Fruit fly (Drosophila melanogaster) whole organism, embryonic: ENCODE data around the gene CG13457.

Experiments used
- Blimp-1 ChIP-seq: fragments of 200-800 bp; sonication (Bioruptor generic); optimal IDR thresholded peaks from 3 replicates; lab custom pipeline; 2018; ENCODE audit warnings: missing biosample characterization, missing genetic modification characterization, mild to moderate bottlenecking, moderate library complexity, missing genetic modification reagents
- CG10147 ChIP-seq: fragments of 200-800 bp; sonication (Bioruptor generic); optimal IDR thresholded peaks from 2 replicates; lab custom pipeline; 2019; ENCODE audit warnings: missing biosample characterization, mild to moderate bottlenecking, missing genetic modification characterization, moderate library complexity
- CG15479 ChIP-seq: fragments of 200-800 bp; sonication (Bioruptor generic); optimal IDR thresholded peaks from 3 replicates; lab custom pipeline; 2019; ENCODE audit warnings: missing biosample characterization, mild to moderate bottlenecking, missing genetic modification characterization, moderate library complexity
- CG17612 ChIP-seq: fragments of 200-800 bp; sonication (Bioruptor generic); IDR thresholded peaks from 2 replicates; pipeline ENCODE4 v1.3.6; 2022; ENCODE audit warnings: missing biosample characterization, missing genetic modification characterization
- CG18764 ChIP-seq: fragments of 200-800 bp; sonication (Bioruptor generic); optimal IDR thresholded peaks from 3 replicates; lab custom pipeline; 2016; ENCODE audit warnings: missing biosample characterization, missing genetic modification characterization
- CG2199 ChIP-seq: fragments of 200-800 bp; sonication (Bioruptor generic); IDR thresholded peaks from 3 replicates; pipeline ENCODE4 v1.3.6; 2022; ENCODE audit warnings: missing biosample characterization, missing genetic modification characterization
- CG2202 ChIP-seq: fragments of 200-800 bp; sonication (Bioruptor generic); optimal IDR thresholded peaks from 2 replicates; lab custom pipeline; 2018; ENCODE audit warnings: missing biosample characterization, mild to moderate bottlenecking, missing genetic modification characterization
- CG31388 ChIP-seq: fragments of 200-800 bp; sonication (Bioruptor generic); optimal IDR thresholded peaks from 2 replicates; lab custom pipeline; 2016; ENCODE audit warnings: missing biosample characterization, missing genetic modification characterization
- CG3163 ChIP-seq: fragments of 200-800 bp; sonication (Bioruptor generic); optimal IDR thresholded peaks from 3 replicates; lab custom pipeline; 2016; ENCODE audit warnings: missing biosample characterization, missing genetic modification characterization
- CG4424 ChIP-seq: fragments of 200-800 bp; sonication (Bioruptor generic); optimal IDR thresholded peaks from 3 replicates; lab custom pipeline; 2016; ENCODE audit warnings: missing biosample characterization, missing genetic modification characterization
- CG4730 ChIP-seq: fragments of 200-800 bp; sonication (Bioruptor generic); IDR thresholded peaks from 2 replicates; pipeline ENCODE4 v1.3.6; 2022; ENCODE audit warnings: missing biosample characterization, missing genetic modification characterization
- CG5953 ChIP-seq: fragments of 200-800 bp; sonication (Bioruptor generic); IDR thresholded peaks from 2 replicates; pipeline ENCODE4 v1.3.6; 2022; ENCODE audit warnings: missing biosample characterization, missing genetic modification characterization
- CG6175 ChIP-seq: fragments of 200-800 bp; sonication (Bioruptor generic); IDR thresholded peaks from 3 replicates; pipeline ENCODE4 v1.3.6; 2022; ENCODE audit warnings: missing biosample characterization, missing genetic modification characterization
- CG7556 ChIP-seq: fragments of 200-800 bp; sonication (Bioruptor generic); optimal IDR thresholded peaks from 2 replicates; lab custom pipeline; 2017; ENCODE audit warnings: missing biosample characterization, mild to moderate bottlenecking, missing genetic modification characterization
- CG7786 ChIP-seq: fragments of 200-800 bp; sonication (Bioruptor generic); optimal IDR thresholded peaks from 2 replicates; lab custom pipeline; 2016; ENCODE audit warnings: missing biosample characterization, missing genetic modification characterization
- Deaf1 ChIP-seq: fragments of 200-800 bp; optimal IDR thresholded peaks from 3 replicates; lab custom pipeline; 2019; ENCODE audit warnings: missing biosample characterization, mild to moderate bottlenecking, missing genetic modification characterization, moderate library complexity
- Gsc ChIP-seq: fragments of 200-800 bp; sonication (Bioruptor generic); IDR thresholded peaks from 2 replicates; pipeline ENCODE4 v1.3.6; 2022; ENCODE audit warnings: missing biosample characterization, missing genetic modification characterization
- H15 ChIP-seq: fragments of 200-800 bp; sonication (Bioruptor generic); IDR thresholded peaks from 3 replicates; pipeline ENCODE4 v1.3.6; 2022; ENCODE audit warnings: missing biosample characterization, missing genetic modification characterization
- HLH3B ChIP-seq: fragments of 200-800 bp; sonication (Bioruptor generic); IDR thresholded peaks from 2 replicates; pipeline ENCODE4 v1.3.6; 2022; ENCODE audit warnings: missing biosample characterization, missing genetic modification characterization
- HmgD ChIP-seq: fragments of 200-800 bp; sonication (Bioruptor generic); optimal IDR thresholded peaks from 3 replicates; lab custom pipeline; 2016; ENCODE audit warnings: missing biosample characterization, missing genetic modification characterization
- Jarid2 ChIP-seq: fragments of 200-800 bp; sonication (Bioruptor generic); optimal IDR thresholded peaks from 3 replicates; lab custom pipeline; 2017; ENCODE audit warnings: mild to moderate bottlenecking, missing biosample characterization, missing genetic modification reagents, missing genetic modification characterization
- MBD-R2 ChIP-seq: fragments of 200-800 bp; sonication (Bioruptor generic); IDR thresholded peaks from 2 replicates; pipeline ENCODE4 v1.3.6; 2022; ENCODE audit warnings: missing biosample characterization, missing genetic modification characterization
- Mrtf ChIP-seq: fragments of 200-800 bp; sonication (Bioruptor generic); IDR thresholded peaks from 3 replicates; pipeline ENCODE4 v1.3.6; 2022; ENCODE audit warnings: missing biosample characterization, missing genetic modification characterization
- NFAT ChIP-seq: fragments of 200-800 bp; sonication (Bioruptor generic); IDR thresholded peaks from 2 replicates; pipeline ENCODE4 v1.3.6; 2022; ENCODE audit warnings: missing biosample characterization, missing genetic modification characterization
- Side ChIP-seq: fragments of 200-800 bp; sonication (Bioruptor generic); optimal IDR thresholded peaks from 2 replicates; lab custom pipeline; 2016; ENCODE audit warnings: missing biosample characterization, missing genetic modification characterization
- Six4 ChIP-seq: fragments of 200-800 bp; sonication (Bioruptor generic); optimal IDR thresholded peaks from 2 replicates; lab custom pipeline; 2016; ENCODE audit warnings: missing biosample characterization, missing genetic modification characterization
- TFAM ChIP-seq: fragments of 200-800 bp; sonication (Bioruptor generic); optimal IDR thresholded peaks from 2 replicates; lab custom pipeline; 2017; ENCODE audit warnings: missing biosample characterization, missing genetic modification characterization, inconsistent platforms
- Vsx1 ChIP-seq: fragments of 200-800 bp; sonication (Bioruptor generic); optimal IDR thresholded peaks from 2 replicates; lab custom pipeline; 2017; ENCODE audit warnings: missing biosample characterization, mild to moderate bottlenecking, missing genetic modification characterization, missing genetic modification reagents
- ab ChIP-seq: fragments of 200-800 bp; sonication (Bioruptor generic); optimal IDR thresholded peaks from 2 replicates; lab custom pipeline; 2016; ENCODE audit warnings: missing biosample characterization, missing genetic modification characterization
- ap ChIP-seq: fragments of 200-800 bp; sonication (Bioruptor generic); IDR thresholded peaks from 2 replicates; pipeline ENCODE4 v1.3.6; 2022; ENCODE audit warnings: missing biosample characterization, missing genetic modification characterization
- cg ChIP-seq: fragments of 200-800 bp; sonication (Bioruptor generic); optimal IDR thresholded peaks from 3 replicates; lab custom pipeline; 2019; ENCODE audit warnings: missing biosample characterization, mild to moderate bottlenecking, missing genetic modification characterization, moderate library complexity
- chinmo ChIP-seq: fragments of 200-800 bp; sonication (Bioruptor generic); IDR thresholded peaks from 4 replicates; pipeline ENCODE4 v1.3.6; 2022; ENCODE audit warnings: missing biosample characterization, missing genetic modification characterization; ENCODE audit not compliant: partially characterized antibody
- crol ChIP-seq: fragments of 200-800 bp; sonication (Bioruptor generic); IDR thresholded peaks from 2 replicates; pipeline ENCODE4 v1.3.6; 2022; ENCODE audit warnings: missing biosample characterization, missing genetic modification characterization
- hb ChIP-seq: fragments of 200-800 bp; sonication (Bioruptor generic); IDR thresholded peaks from 3 replicates; pipeline ENCODE4 v1.3.6; 2022; ENCODE audit warnings: missing biosample characterization, missing genetic modification characterization; ENCODE audit not compliant: partially characterized antibody
- her ChIP-seq: fragments of 200-800 bp; sonication (Bioruptor generic); optimal IDR thresholded peaks from 2 replicates; lab custom pipeline; 2016; ENCODE audit warnings: missing biosample characterization, missing genetic modification characterization
- insv ChIP-seq, 2 experiments: fragments of 200-800 bp; sonication (Bioruptor generic); optimal IDR thresholded peaks; 3 replicates each; lab custom pipeline; 2016 to 2018; ENCODE audit warnings: missing biosample characterization in 2 of 2, missing genetic modification characterization in 2 of 2
- jumu ChIP-seq: fragments of 200-800 bp; sonication (Bioruptor generic); optimal IDR thresholded peaks from 3 replicates; lab custom pipeline; 2016; ENCODE audit warnings: missing biosample characterization, missing genetic modification characterization
- lab ChIP-seq: fragments of 200-800 bp; sonication (Bioruptor generic); optimal IDR thresholded peaks from 3 replicates; lab custom pipeline; 2017; ENCODE audit warnings: missing biosample characterization, missing genetic modification characterization, mild to moderate bottlenecking, moderate library complexity, missing genetic modification reagents
- lov ChIP-seq, 2 experiments: fragments of 200-800 bp in 1 of 2; fragments of >200 bp in 1 of 2; sonication (Bioruptor generic) in 1 of 2; IDR thresholded peaks in 1 of 2; optimal IDR thresholded peaks in 1 of 2; 2 replicates in 1 of 2; 3 replicates in 1 of 2; pipeline versions ENCODE4 v1.3.6 to Lab custom; 2017 to 2022; ENCODE audit warnings: missing biosample characterization in 1 of 2, missing genetic modification characterization in 1 of 2
- luna ChIP-seq: fragments of 200-800 bp; sonication (Bioruptor generic); optimal IDR thresholded peaks from 2 replicates; lab custom pipeline; 2016; ENCODE audit warnings: missing biosample characterization, missing genetic modification characterization
- mld ChIP-seq: fragments of 200-800 bp; sonication (Bioruptor generic); IDR thresholded peaks from 3 replicates; pipeline ENCODE4 v1.3.6; 2022; ENCODE audit warnings: missing biosample characterization, missing genetic modification characterization; ENCODE audit not compliant: partially characterized antibody
- oc ChIP-seq: fragments of 200-800 bp; sonication (Bioruptor generic); optimal IDR thresholded peaks from 2 replicates; lab custom pipeline; 2018; ENCODE audit warnings: missing biosample characterization, mild to moderate bottlenecking, missing genetic modification characterization, moderate library complexity
- repo ChIP-seq: fragments of 200-800 bp; sonication (Bioruptor generic); optimal IDR thresholded peaks from 2 replicates; lab custom pipeline; 2016; ENCODE audit warnings: missing biosample characterization, missing genetic modification characterization
- row ChIP-seq: fragments of 200-800 bp; sonication (Bioruptor generic); IDR thresholded peaks from 3 replicates; pipeline ENCODE4 v1.3.6; 2022; ENCODE audit warnings: missing biosample characterization, missing genetic modification characterization
- sens ChIP-seq: fragments of 200-800 bp; sonication (Bioruptor generic); peaks from one replicate; lab custom pipeline; 2016; ENCODE audit warnings: missing biosample characterization, missing genetic modification characterization
- slp2 ChIP-seq: fragments of 200-800 bp; sonication (Bioruptor generic); optimal IDR thresholded peaks from 2 replicates; lab custom pipeline; 2016; ENCODE audit warnings: missing biosample characterization, missing genetic modification characterization
- ssp ChIP-seq: fragments of 200-800 bp; sonication (Bioruptor generic); IDR thresholded peaks from 2 replicates; pipeline ENCODE4 v1.3.6; 2022; ENCODE audit warnings: missing biosample characterization, missing genetic modification characterization
- ttk ChIP-seq: fragments of 200-800 bp; sonication (Bioruptor generic); IDR thresholded peaks from 2 replicates; pipeline ENCODE4 v2.1.2; 2022; ENCODE audit warnings: missing biosample characterization, missing genetic modification characterization
- twi ChIP-seq: fragments of 200-800 bp; optimal IDR thresholded peaks from 2 replicates; lab custom pipeline; 2019; ENCODE audit warnings: missing biosample characterization, mild to moderate bottlenecking, missing genetic modification characterization, moderate library complexity
- zen2 ChIP-seq: fragments of 200-800 bp; sonication (Bioruptor generic); IDR thresholded peaks from 3 replicates; pipeline ENCODE4 v1.3.6; 2022; ENCODE audit warnings: missing biosample characterization, missing genetic modification characterization; ENCODE audit not compliant: partially characterized antibody

CG13457 gene

dm6 chr3L:15171769-15172403, 40.7 kb upstream of the CG13457 start (continued):
- TF ChIP-seq lab (GFP tag; lab: Kevin White, UChicago) (peak; percentile 33), Gsc (GFP tag; lab: Robert Waterston, UW) (no peak), Six4 (GFP tag; lab: Kevin White, UChicago) (no peak), oc (tag; lab: Kevin White, UChicago) (no peak), Deaf1 (tag; lab: Kevin White, UChicago) (no peak), ssp (GFP tag; lab: Robert Waterston, UW) (no peak), insv (GFP tag; optimal IDR thresholded peaks at IDR 0.05; lab: Kevin White, UChicago) (no peak), Side (GFP tag; lab: Kevin White, UChicago) (no peak), CG7556 (GFP tag; lab: Kevin White, UChicago) (no peak), CG5953 (GFP tag; lab: Robert Waterston, UW) (no peak), Blimp-1 (GFP tag; lab: Kevin White, UChicago) (peak; percentile 53), NFAT (GFP tag; lab: Robert Waterston, UW) (no peak), Mrtf (GFP tag; lab: Robert Waterston, UW) (no peak), CG2199 (GFP tag; lab: Robert Waterston, UW) (0 out of 3 replicates have a peak, but pooled peaks have one; percentile 45), CG4424 (GFP tag; lab: Kevin White, UChicago) (no peak), TFAM (GFP tag; lab: Kevin White, UChicago) (no peak), H15 (GFP tag; lab: Robert Waterston, UW) (no peak), ap (GFP tag; lab: Robert Waterston, UW) (no peak), ab (GFP tag; lab: Kevin White, UChicago) (no peak), her (GFP tag; lab: Kevin White, UChicago) (no peak), CG31388 (no peak), CG6175 (GFP tag; lab: Robert Waterston, UW) (peak; percentile 55; the same call in 1 of the 3 replicates), Jarid2 (GFP tag; lab: Kevin White, UChicago) (no peak), CG10147 (no peak), sens (peak; percentile 77), cg (no peak), slp2 (no peak), crol (GFP tag; lab: Robert Waterston, UW) (peak; percentile 66; the same call in 1 of the 2 replicates), lov (optimal IDR thresholded peaks at IDR 0.05; lab: Kevin White, UChicago) (no peak), lov (GFP tag; IDR thresholded peaks at IDR 0.05; lab: Robert Waterston, UW) (no peak), chinmo (no peak), repo (GFP tag; lab: Kevin White, UChicago) (peak; percentile 6), HLH3B (GFP tag; lab: Robert Waterston, UW) (no peak), twi (tag; lab: Kevin White, UChicago) (no peak), mld (GFP tag; lab: Robert Waterston, UW) (no peak), CG15479 (GFP tag; lab: Kevin White, UChicago) (no peak), Vsx1 (GFP tag; lab: Kevin White, UChicago) (peak; percentile 17), luna (GFP tag; lab: Kevin White, UChicago) (no peak), CG3163 (GFP tag; lab: Kevin White, UChicago) (no peak), CG7786 (GFP tag; lab: Kevin White, UChicago) (no peak), jumu (no peak), CG2202 (tag; lab: Kevin White, UChicago) (no peak), HmgD (GFP tag; lab: Kevin White, UChicago) (no peak), hb (GFP tag; lab: Robert Waterston, UW) (no peak), row (GFP tag; lab: Robert Waterston, UW) (peak; percentile 12; the same call in 1 of the 3 replicates), zen2 (no peak), MBD-R2 (GFP tag; lab: Robert Waterston, UW) (no peak), ttk (GFP tag; lab: Robert Waterston, UW) (0 out of 2 replicates have a peak, but pooled peaks have one; percentile 5), CG17612 (GFP tag; lab: Robert Waterston, UW) (no peak), CG18764 (GFP tag; lab: Kevin White, UChicago) (peak; percentile 17), CG4730 (GFP tag; lab: Robert Waterston, UW) (no peak)
